Worm (Caenorhabditis elegans) whole organism, L4 larva: Measurements from ENCODE around the gene srh-30.

Source experiments
- lir-3 ChIP-seq: sonication (generic microtip); optimal IDR thresholded peaks from 2 replicates; lab custom pipeline; 2016; ENCODE audit warnings: mild to moderate bottlenecking, missing genetic modification characterization, missing compliant biosample characterization
- skn-1 ChIP-seq: fragments of 150-350 bp; optimal IDR thresholded peaks from 2 replicates; lab custom pipeline; 2014; ENCODE audit warnings: missing biosample characterization, missing genetic modification characterization
- snpc-1.2 ChIP-seq: fragments of 200-800 bp; sonication (Bioruptor generic); IDR thresholded peaks from 2 replicates; pipeline ENCODE4 v1.3.6; 2022; ENCODE audit warnings: missing genetic modification reagents, missing genetic modification characterization, missing compliant biosample characterization

DNA sequence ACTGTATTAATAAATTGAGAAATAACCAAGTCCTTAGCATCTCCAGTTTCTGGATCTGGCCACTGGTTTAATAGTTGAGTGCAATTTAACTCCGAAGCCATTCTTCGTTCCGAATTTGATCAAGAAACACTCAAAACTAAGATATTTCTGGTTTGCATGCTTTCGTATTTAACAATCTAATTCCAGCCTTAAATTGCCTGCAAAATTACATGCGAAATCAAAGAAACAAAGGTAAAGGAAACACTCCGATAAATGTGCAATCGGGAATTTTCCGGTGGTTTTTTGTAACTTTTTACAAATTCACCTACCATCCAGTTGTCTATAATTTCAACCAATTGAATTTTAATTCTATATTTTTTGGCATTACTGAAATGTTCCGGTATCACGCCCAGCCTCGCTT, 30.3 kb upstream of the srh-30 start, which contains the start of gene dmsr-10:
- no peak for TF ChIP-seq snpc-1.2 (GFP tag; lab: Robert Waterston, UW)
- TF ChIP-seq lir-3 (tag; lab: Kevin White, UChicago) = no peak
- TF ChIP-seq skn-1 (tag; lab: Kevin White, UChicago) = no peak
